Fruit fly (Drosophila melanogaster): ENCODE data around the gene Spase25.

dm6 chrX:11528026-11528702, 43.1 kb downstream of the Spase25 start:
- TF ChIP-seq psq (optimal IDR thresholded peaks at IDR 0.05) (no peak), CG8478 (optimal IDR thresholded peaks at IDR 0.05) (no peak)
